Worm (Caenorhabditis elegans): ENCODE measurements around the gene nhr-26.

Gene nhr-26

ce11 chrX:12661091-12661526 is 39.2 kb downstream of the nhr-26 start (continued):
- TF ChIP-seq nhr-76 (tag; optimal IDR thresholded peaks at IDR 0.05) (no peak), mml-1 (tag; optimal IDR thresholded peaks at IDR 0.05) (no peak), jun-1 (tag; optimal IDR thresholded peaks at IDR 0.05) (no peak), unc-62 (GFP tag; optimal IDR thresholded peaks at IDR 0.05) (no peak), ceh-28 (tag; optimal IDR thresholded peaks at IDR 0.05) (no peak), nhr-77 (tag; optimal IDR thresholded peaks at IDR 0.05) (peak; percentile 58), lin-15B (tag; optimal IDR thresholded peaks at IDR 0.05) (no peak), nhr-28 (tag; optimal IDR thresholded peaks at IDR 0.05) (no peak), nhr-237 (tag; optimal IDR thresholded peaks at IDR 0.05) (no peak), pha-4 (tag; optimal IDR thresholded peaks at IDR 0.05) (peak; percentile 14), ceh-82 (tag; optimal IDR thresholded peaks at IDR 0.05) (no peak), nfya-1 (tag; optimal IDR thresholded peaks at IDR 0.05; ENCODE audit: insufficient read depth) (peak; percentile 60), fkh-10 (GFP tag; optimal IDR thresholded peaks at IDR 0.05) (no peak), lsy-12 (tag; optimal IDR thresholded peaks at IDR 0.05) (peak; percentile 95), daf-12 (tag; optimal IDR thresholded peaks at IDR 0.05) (no peak), pqm-1 (tag; optimal IDR thresholded peaks at IDR 0.05) (no peak), ztf-4 (tag; optimal IDR thresholded peaks at IDR 0.05) (no peak), nhr-23 (tag; optimal IDR thresholded peaks at IDR 0.05) (peak; percentile 46), egl-5 (tag; optimal IDR thresholded peaks at IDR 0.05) (no peak)

- TF ChIP-seq nhr-67 (tag; optimal IDR thresholded peaks at IDR 0.05) (no peak), ama-1 (optimal IDR thresholded peaks at IDR 0.05) (no peak), egl-27 (tag; optimal IDR thresholded peaks at IDR 0.05) (no peak), skn-1 (tag; optimal IDR thresholded peaks at IDR 0.05) (no peak), mml-1 (tag; optimal IDR thresholded peaks at IDR 0.05) (no peak), daf-12 (tag; optimal IDR thresholded peaks at IDR 0.05) (no peak), nhr-28 (tag; optimal IDR thresholded peaks at IDR 0.05) (no peak), aly-2 (tag; optimal IDR thresholded peaks at IDR 0.05) (no peak)
Measured at ce11 chrX:12659814-12660213, 40.5 kb downstream of the nhr-26 start, which contains the start of gene C02B4.3. Gene C02B4.3 (minus strand): TSS chrX:12659847.

DNA sequence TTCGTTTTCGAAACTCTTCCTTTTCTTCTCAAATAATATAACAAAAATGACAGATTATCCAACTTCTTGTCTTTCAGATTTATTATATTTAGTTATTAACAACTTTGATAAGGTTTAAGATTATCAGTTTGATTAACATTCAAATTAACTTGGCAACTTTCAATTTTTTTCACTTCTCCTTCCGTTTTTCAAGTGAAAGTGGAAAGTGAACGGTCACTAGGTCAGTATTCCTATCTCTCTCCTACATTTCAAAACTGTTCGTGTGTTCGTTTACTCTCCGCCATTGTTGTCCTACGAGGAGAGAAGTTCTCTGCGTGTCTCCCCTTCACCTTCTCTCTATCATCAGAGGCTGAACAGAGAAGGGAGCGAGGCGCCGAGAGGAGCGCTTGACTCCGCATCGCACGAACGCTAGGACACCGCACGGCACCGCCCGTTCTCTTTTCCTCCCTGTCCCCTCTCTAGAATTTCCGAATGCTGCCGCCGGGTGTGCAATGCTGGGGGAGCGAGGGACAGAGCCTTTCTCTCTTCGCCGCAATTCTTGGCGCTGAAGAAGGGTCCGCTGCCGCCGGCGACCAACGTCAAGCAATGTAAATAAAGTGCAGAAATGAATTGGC is 43.7 kb downstream of the nhr-26 start:
- TF ChIP-seq nhr-28 (tag; optimal IDR thresholded peaks at IDR 0.05): no peak
- no peak for TF ChIP-seq ceh-16 (tag; optimal IDR thresholded peaks at IDR 0.05)
- TF ChIP-seq hmg-11 (tag; optimal IDR thresholded peaks at IDR 0.05): peak; percentile 88
- no peak for TF ChIP-seq lsy-12 (tag; optimal IDR thresholded peaks at IDR 0.05)
- TF ChIP-seq pqm-1 (tag; optimal IDR thresholded peaks at IDR 0.05): no peak
- no peak for TF ChIP-seq zag-1 (tag; optimal IDR thresholded peaks at IDR 0.05)
- no peak for TF ChIP-seq egl-5 (tag; optimal IDR thresholded peaks at IDR 0.05)
- TF ChIP-seq elt-1 (tag; optimal IDR thresholded peaks at IDR 0.05): no peak
- TF ChIP-seq jun-1 (tag; optimal IDR thresholded peaks at IDR 0.05): no peak
- peak; percentile 4 for TF ChIP-seq lin-15B (tag; optimal IDR thresholded peaks at IDR 0.05)
- peak; percentile 12 for TF ChIP-seq ceh-82 (tag; optimal IDR thresholded peaks at IDR 0.05)
- TF ChIP-seq ama-1 (optimal IDR thresholded peaks at IDR 0.05): peak; percentile 36
- TF ChIP-seq pha-4 (tag; optimal IDR thresholded peaks at IDR 0.05): peak; percentile 47
- peak; percentile 63 for TF ChIP-seq tbx-2 (tag; optimal IDR thresholded peaks at IDR 0.05)
- no peak for TF ChIP-seq fkh-2 (tag; optimal IDR thresholded peaks at IDR 0.05)
- no peak for TF ChIP-seq nhr-237 (tag; optimal IDR thresholded peaks at IDR 0.05)
- TF ChIP-seq sea-2 (GFP tag; optimal IDR thresholded peaks at IDR 0.05): no peak
- no peak for TF ChIP-seq unc-62 (GFP tag; optimal IDR thresholded peaks at IDR 0.05)
- TF ChIP-seq nhr-67 (tag; optimal IDR thresholded peaks at IDR 0.05): no peak
- TF ChIP-seq nhr-23 (tag; optimal IDR thresholded peaks at IDR 0.05): peak; percentile 99
- TF ChIP-seq lin-39 (tag; optimal IDR thresholded peaks at IDR 0.05): peak; percentile 68
- no peak for TF ChIP-seq nhr-12 (tag; optimal IDR thresholded peaks at IDR 0.05)
- no peak for TF ChIP-seq aly-2 (tag; optimal IDR thresholded peaks at IDR 0.05)
- TF ChIP-seq nhr-11 (tag; optimal IDR thresholded peaks at IDR 0.05): no peak
- no peak for TF ChIP-seq nhr-25 (tag; optimal IDR thresholded peaks at IDR 0.05)
- TF ChIP-seq R02D3.7 (tag; optimal IDR thresholded peaks at IDR 0.05): no peak
- peak; percentile 28 for TF ChIP-seq nhr-43 (tag; optimal IDR thresholded peaks at IDR 0.05; ENCODE audit: poor library complexity, severe bottlenecking)
- TF ChIP-seq daf-12 (tag; optimal IDR thresholded peaks at IDR 0.05): no peak
- TF ChIP-seq egl-27 (tag; optimal IDR thresholded peaks at IDR 0.05): no peak
- peak; percentile 33 for TF ChIP-seq elt-2 (tag; optimal IDR thresholded peaks at IDR 0.05)
- no peak for TF ChIP-seq ztf-11 (tag; optimal IDR thresholded peaks at IDR 0.05)
- TF ChIP-seq nfya-1 (tag; optimal IDR thresholded peaks at IDR 0.05; ENCODE audit: insufficient read depth): peak; percentile 81
- no peak for TF ChIP-seq unc-39 (tag; optimal IDR thresholded peaks at IDR 0.05)
- no peak for TF ChIP-seq skn-1 (tag; optimal IDR thresholded peaks at IDR 0.05)
- no peak for TF ChIP-seq mdl-1 (tag; optimal IDR thresholded peaks at IDR 0.05)
- TF ChIP-seq ceh-9 (tag; optimal IDR thresholded peaks at IDR 0.05): no peak
- peak; percentile 22 for TF ChIP-seq fos-1 (tag; optimal IDR thresholded peaks at IDR 0.05)
- TF ChIP-seq nhr-77 (tag; optimal IDR thresholded peaks at IDR 0.05): no peak
- peak; percentile 27 for TF ChIP-seq snpc-4 (tag; optimal IDR thresholded peaks at IDR 0.05)
- TF ChIP-seq ceh-28 (tag; optimal IDR thresholded peaks at IDR 0.05): no peak
- TF ChIP-seq fkh-10 (GFP tag; optimal IDR thresholded peaks at IDR 0.05): peak; percentile 15
- TF ChIP-seq ZK546.5 (tag; optimal IDR thresholded peaks at IDR 0.05): no peak

All from whole organism, L3 larva.